Fruit fly (Drosophila melanogaster) whole organism, embryonic: ENCODE data around the gene CycG.

Experiments
- Abd-B ChIP-seq: fragments of 200-800 bp; sonication (Bioruptor generic); optimal IDR thresholded peaks from 2 replicates; lab custom pipeline; 2018; ENCODE audit warnings: missing biosample characterization, mild to moderate bottlenecking, missing genetic modification characterization, moderate library complexity
- Atf6 ChIP-seq: fragments of 200-800 bp; sonication (Bioruptor generic); IDR thresholded peaks from 2 replicates; pipeline ENCODE4 v1.3.6; 2022; ENCODE audit warnings: missing biosample characterization, missing genetic modification characterization
- Bdp1 ChIP-seq: fragments of 200-800 bp; sonication (Bioruptor generic); optimal IDR thresholded peaks from 3 replicates; lab custom pipeline; 2016; ENCODE audit warnings: missing biosample characterization, missing genetic modification characterization
- CG10267 ChIP-seq: fragments of 200-800 bp; sonication (Bioruptor generic); optimal IDR thresholded peaks from 2 replicates; lab custom pipeline; 2018; ENCODE audit warnings: missing biosample characterization, mild to moderate bottlenecking, missing genetic modification characterization, moderate library complexity
- CG10959 ChIP-seq: fragments of 200-800 bp; sonication (Bioruptor generic); IDR thresholded peaks from 2 replicates; pipeline ENCODE4 v1.3.6; 2022; ENCODE audit warnings: missing biosample characterization, missing genetic modification characterization
- CG11560 ChIP-seq: fragments of 200-800 bp; sonication (Bioruptor generic); IDR thresholded peaks from 3 replicates; pipeline ENCODE4 v1.3.6; 2022; ENCODE audit warnings: missing biosample characterization, missing genetic modification characterization
- CG11696 ChIP-seq: fragments of 200-800 bp; sonication (Bioruptor generic); IDR thresholded peaks from 2 replicates; pipeline ENCODE4 v1.3.6; 2022; ENCODE audit warnings: missing biosample characterization, missing genetic modification characterization
- CG14965 ChIP-seq: fragments of 200-800 bp; sonication (Bioruptor generic); optimal IDR thresholded peaks from 2 replicates; lab custom pipeline; 2016; ENCODE audit warnings: missing biosample characterization, missing genetic modification characterization, borderline replicate concordance
- CG17829 ChIP-seq: fragments of 200-800 bp; optimal IDR thresholded peaks from 2 replicates; lab custom pipeline; 2019; ENCODE audit warnings: missing biosample characterization, mild to moderate bottlenecking, missing genetic modification characterization, moderate library complexity
- CG18476 ChIP-seq: fragments of 200-800 bp; sonication (Bioruptor generic); optimal IDR thresholded peaks from 2 replicates; lab custom pipeline; 2016; ENCODE audit warnings: missing biosample characterization, mild to moderate bottlenecking, missing genetic modification characterization
- CG2199 ChIP-seq: fragments of 200-800 bp; sonication (Bioruptor generic); IDR thresholded peaks from 3 replicates; pipeline ENCODE4 v1.3.6; 2022; ENCODE audit warnings: missing biosample characterization, missing genetic modification characterization
- CG31224 ChIP-seq: fragments of 200-800 bp; sonication (Bioruptor generic); IDR thresholded peaks from 2 replicates; pipeline ENCODE4 v1.3.6; 2022; ENCODE audit warnings: missing biosample characterization, missing genetic modification characterization
- CG3407 ChIP-seq: fragments of 200-800 bp; sonication (Bioruptor generic); optimal IDR thresholded peaks from 2 replicates; lab custom pipeline; 2018; ENCODE audit warnings: missing biosample characterization, mild to moderate bottlenecking, missing genetic modification characterization
- CG3838 ChIP-seq: fragments of 200-800 bp; sonication (Bioruptor generic); optimal IDR thresholded peaks from 3 replicates; lab custom pipeline; 2016; ENCODE audit warnings: missing biosample characterization, missing genetic modification characterization
- CG4282 ChIP-seq: fragments of 200-800 bp; sonication (Bioruptor generic); optimal IDR thresholded peaks from 2 replicates; lab custom pipeline; 2016; ENCODE audit warnings: missing biosample characterization, missing genetic modification characterization
- CG6813 ChIP-seq: fragments of 200-800 bp; sonication (Bioruptor generic); optimal IDR thresholded peaks from 2 replicates; lab custom pipeline; 2017; ENCODE audit warnings: missing biosample characterization, missing genetic modification characterization, mild to moderate bottlenecking, moderate library complexity, missing genetic modification reagents
- CG8089 ChIP-seq: fragments of 200-800 bp; sonication (Bioruptor generic); optimal IDR thresholded peaks from 3 replicates; lab custom pipeline; 2016; ENCODE audit warnings: missing biosample characterization, missing genetic modification characterization
- CG9437 ChIP-seq: fragments of 200-800 bp; sonication (Bioruptor generic); optimal IDR thresholded peaks from 2 replicates; lab custom pipeline; 2018; ENCODE audit warnings: missing biosample characterization, mild to moderate bottlenecking, missing genetic modification characterization
- CG9727 ChIP-seq: fragments of 200-800 bp; sonication (Bioruptor generic); optimal IDR thresholded peaks from 3 replicates; lab custom pipeline; 2017; ENCODE audit warnings: missing biosample characterization, mild to moderate bottlenecking, missing genetic modification characterization
- CoRest ChIP-seq: fragments of 200-800 bp; sonication (Bioruptor generic); optimal IDR thresholded peaks from 3 replicates; lab custom pipeline; 2018; ENCODE audit warnings: missing biosample characterization, mild to moderate bottlenecking, missing genetic modification characterization, moderate library complexity
- Fer1 ChIP-seq: fragments of 200-800 bp; sonication (Bioruptor generic); optimal IDR thresholded peaks from 2 replicates; lab custom pipeline; 2017; ENCODE audit warnings: missing biosample characterization, mild to moderate bottlenecking, missing genetic modification characterization
- Fer2 ChIP-seq: fragments of 200-800 bp; sonication (Bioruptor generic); optimal IDR thresholded peaks from 2 replicates; lab custom pipeline; 2018; ENCODE audit warnings: missing biosample characterization, mild to moderate bottlenecking, missing genetic modification characterization, moderate library complexity
- HLH3B ChIP-seq: fragments of 200-800 bp; sonication (Bioruptor generic); IDR thresholded peaks from 2 replicates; pipeline ENCODE4 v1.3.6; 2022; ENCODE audit warnings: missing biosample characterization, missing genetic modification characterization
- HmgZ ChIP-seq: fragments of 200-800 bp; sonication (Bioruptor generic); optimal IDR thresholded peaks from 2 replicates; lab custom pipeline; 2018; ENCODE audit warnings: missing biosample characterization, mild to moderate bottlenecking, missing genetic modification characterization
- Hmx ChIP-seq: fragments of 200-800 bp; sonication (Bioruptor generic); optimal IDR thresholded peaks from 2 replicates; lab custom pipeline; 2016; ENCODE audit warnings: missing biosample characterization, missing genetic modification characterization
- Hsf ChIP-seq: fragments of 200-800 bp; sonication (Bioruptor generic); optimal IDR thresholded peaks from 3 replicates; lab custom pipeline; 2016; ENCODE audit warnings: missing biosample characterization, missing genetic modification characterization
- Max ChIP-seq: fragments of 200-800 bp; sonication (Bioruptor generic); optimal IDR thresholded peaks from 2 replicates; lab custom pipeline; 2016; ENCODE audit warnings: missing biosample characterization, mild to moderate bottlenecking, missing genetic modification characterization
- Meics ChIP-seq: fragments of 200-800 bp; sonication (Bioruptor generic); optimal IDR thresholded peaks from 2 replicates; lab custom pipeline; 2017; ENCODE audit warnings: missing biosample characterization, mild to moderate bottlenecking, missing genetic modification characterization
- Mes4 ChIP-seq: fragments of 200-800 bp; sonication (Bioruptor generic); optimal IDR thresholded peaks from 2 replicates; lab custom pipeline; 2016; ENCODE audit warnings: missing biosample characterization, missing genetic modification characterization
- NC2α ChIP-seq: fragments of 200-800 bp; sonication (Bioruptor generic); optimal IDR thresholded peaks from 2 replicates; lab custom pipeline; 2016; ENCODE audit warnings: missing biosample characterization, missing genetic modification characterization
- Nf-YC ChIP-seq: fragments of 200-800 bp; optimal IDR thresholded peaks from 3 replicates; lab custom pipeline; 2019; ENCODE audit warnings: missing biosample characterization, mild to moderate bottlenecking, missing genetic modification characterization, moderate library complexity
- Scr ChIP-seq: fragments of 200-800 bp; sonication (Bioruptor generic); IDR thresholded peaks from 2 replicates; pipeline ENCODE4 v1.3.6; 2022; ENCODE audit warnings: missing biosample characterization, missing genetic modification characterization; ENCODE audit not compliant: partially characterized antibody
- Sox102F ChIP-seq: fragments of 200-800 bp; sonication (Bioruptor generic); optimal IDR thresholded peaks from 2 replicates; lab custom pipeline; 2018; ENCODE audit warnings: missing biosample characterization, mild to moderate bottlenecking, missing genetic modification characterization, moderate library complexity
- TFAM ChIP-seq: fragments of 200-800 bp; sonication (Bioruptor generic); optimal IDR thresholded peaks from 2 replicates; lab custom pipeline; 2017; ENCODE audit warnings: missing biosample characterization, missing genetic modification characterization, inconsistent platforms
- aop ChIP-seq: fragments of 200-800 bp; sonication (Bioruptor generic); IDR thresholded peaks from 2 replicates; pipeline ENCODE4 v1.3.6; 2022; ENCODE audit warnings: missing biosample characterization, missing genetic modification characterization
- bigmax ChIP-seq: fragments of 200-800 bp; sonication (Bioruptor generic); optimal IDR thresholded peaks from 2 replicates; lab custom pipeline; 2018; ENCODE audit warnings: missing biosample characterization, mild to moderate bottlenecking, missing genetic modification characterization
- br ChIP-seq: fragments of >200 bp; optimal IDR thresholded peaks from 2 replicates; lab custom pipeline; 2017
- cato ChIP-seq: fragments of 200-800 bp; sonication (Bioruptor generic); optimal IDR thresholded peaks from 2 replicates; lab custom pipeline; 2016; ENCODE audit warnings: missing biosample characterization, missing genetic modification characterization, borderline replicate concordance
- en ChIP-seq: fragments of 200-800 bp; sonication (Bioruptor generic); optimal IDR thresholded peaks from 2 replicates; lab custom pipeline; 2016; ENCODE audit warnings: missing biosample characterization, missing genetic modification characterization
- eve ChIP-seq, 2 experiments: fragments of >200 bp; optimal IDR thresholded peaks; 2 replicates each; lab custom pipeline; 2017; ENCODE audit warnings: missing biosample characterization in 2 of 2, missing genetic modification characterization in 2 of 2
- fru ChIP-seq: fragments of >200 bp; optimal IDR thresholded peaks from 2 replicates; lab custom pipeline; 2017
- fu2 ChIP-seq: fragments of 200-800 bp; sonication (Bioruptor generic); optimal IDR thresholded peaks from 2 replicates; lab custom pipeline; 2016; ENCODE audit warnings: missing biosample characterization, missing genetic modification characterization
- hkb ChIP-seq, 2 experiments: fragments of 200-800 bp in 1 of 2; fragments of >200 bp in 1 of 2; sonication (Bioruptor generic) in 1 of 2; IDR thresholded peaks in 1 of 2; optimal IDR thresholded peaks in 1 of 2; 2 replicates each; pipeline versions ENCODE4 v1.3.6 to Lab custom; 2017 to 2022; ENCODE audit warnings: missing biosample characterization in 1 of 2, missing genetic modification characterization in 1 of 2
- kay ChIP-seq: fragments of 200-800 bp; sonication (Bioruptor generic); optimal IDR thresholded peaks from 2 replicates; lab custom pipeline; 2016; ENCODE audit warnings: missing biosample characterization, missing genetic modification characterization
- knrl ChIP-seq: fragments of 200-800 bp; sonication (Bioruptor generic); IDR thresholded peaks from 3 replicates; pipeline ENCODE4 v1.3.6; 2022; ENCODE audit warnings: missing biosample characterization, missing genetic modification characterization; ENCODE audit not compliant: partially characterized antibody
- lilli ChIP-seq: fragments of 200-800 bp; sonication (Bioruptor generic); optimal IDR thresholded peaks from 3 replicates; lab custom pipeline; 2016; ENCODE audit warnings: missing biosample characterization, missing genetic modification characterization
- lov ChIP-seq, 2 experiments: fragments of 200-800 bp in 1 of 2; fragments of >200 bp in 1 of 2; sonication (Bioruptor generic) in 1 of 2; IDR thresholded peaks in 1 of 2; optimal IDR thresholded peaks in 1 of 2; 2 replicates in 1 of 2; 3 replicates in 1 of 2; pipeline versions ENCODE4 v1.3.6 to Lab custom; 2017 to 2022; ENCODE audit warnings: missing biosample characterization in 1 of 2, missing genetic modification characterization in 1 of 2
- nom ChIP-seq: fragments of 200-800 bp; sonication (Bioruptor generic); optimal IDR thresholded peaks from 2 replicates; lab custom pipeline; 2017; ENCODE audit warnings: missing biosample characterization, missing genetic modification characterization, mild to moderate bottlenecking, moderate library complexity, missing genetic modification reagents
- pita ChIP-seq: fragments of 200-800 bp; sonication (Bioruptor generic); optimal IDR thresholded peaks from 2 replicates; lab custom pipeline; 2017; ENCODE audit warnings: missing biosample characterization, mild to moderate bottlenecking, missing genetic modification characterization
- repo ChIP-seq: fragments of 200-800 bp; sonication (Bioruptor generic); optimal IDR thresholded peaks from 2 replicates; lab custom pipeline; 2016; ENCODE audit warnings: missing biosample characterization, missing genetic modification characterization
- tap ChIP-seq: fragments of 200-800 bp; optimal IDR thresholded peaks from 3 replicates; lab custom pipeline; 2019; ENCODE audit warnings: missing biosample characterization, mild to moderate bottlenecking, missing genetic modification characterization, moderate library complexity
- zfh2 ChIP-seq: fragments of 200-800 bp; sonication (Bioruptor generic); optimal IDR thresholded peaks from 2 replicates; lab custom pipeline; 2016; ENCODE audit warnings: missing biosample characterization, missing genetic modification characterization

Gene CycG

dm6 chr3R:31603655-31604054 is 8.8 kb downstream of the CycG start (continued):
- TF ChIP-seq lov (optimal IDR thresholded peaks at IDR 0.05; lab: Kevin White, UChicago): no peak
- no peak for TF ChIP-seq lov (GFP tag; IDR thresholded peaks at IDR 0.05; lab: Robert Waterston, UW)
- TF ChIP-seq Max (GFP tag; lab: Kevin White, UChicago): no peak
- TF ChIP-seq Hsf (GFP tag; lab: Kevin White, UChicago): no peak
- TF ChIP-seq CG10959 (GFP tag; lab: Robert Waterston, UW): no peak
- no peak for TF ChIP-seq CG18476 (GFP tag; lab: Kevin White, UChicago)
- peak; percentile 49 for TF ChIP-seq Fer1
- TF ChIP-seq aop (GFP tag; lab: Robert Waterston, UW): no peak
- TF ChIP-seq Atf6: no peak
- no peak for TF ChIP-seq fu2 (GFP tag; lab: Kevin White, UChicago)
- TF ChIP-seq Bdp1 (GFP tag; lab: Kevin White, UChicago): no peak
- TF ChIP-seq hkb (optimal IDR thresholded peaks at IDR 0.05; lab: Kevin White, UChicago): no peak
- TF ChIP-seq hkb (GFP tag; IDR thresholded peaks at IDR 0.05; lab: Robert Waterston, UW): no peak
- no peak for TF ChIP-seq lilli (GFP tag; lab: Kevin White, UChicago)
- no peak for TF ChIP-seq Hmx (GFP tag; lab: Kevin White, UChicago)
- no peak for TF ChIP-seq Sox102F (GFP tag; lab: Kevin White, UChicago)
- no peak for TF ChIP-seq CG17829 (tag; lab: Kevin White, UChicago)
- peak; percentile 2 for TF ChIP-seq kay (GFP tag; lab: Kevin White, UChicago)
- no peak for TF ChIP-seq en (GFP tag; lab: Kevin White, UChicago)
- TF ChIP-seq CoRest (tag; lab: Kevin White, UChicago): no peak
- no peak for TF ChIP-seq Fer2 (tag; lab: Kevin White, UChicago)
- no peak for TF ChIP-seq HmgZ
- TF ChIP-seq Mes4 (GFP tag; lab: Kevin White, UChicago): no peak
- TF ChIP-seq TFAM (GFP tag; lab: Kevin White, UChicago): no peak
- TF ChIP-seq CG14965: no peak
- peak; percentile 60 for TF ChIP-seq CG6813 (GFP tag; lab: Kevin White, UChicago)
- TF ChIP-seq zfh2 (GFP tag; lab: Kevin White, UChicago): no peak
- no peak for TF ChIP-seq CG8089
- no peak for TF ChIP-seq CG3407
- TF ChIP-seq CG11696 (GFP tag; lab: Robert Waterston, UW): peak; percentile 8; the same call in 1 of the 2 replicates
- peak; percentile 18; the same call in 1 of the 2 replicates for TF ChIP-seq HLH3B
- no peak for TF ChIP-seq Meics
- no peak for TF ChIP-seq CG10267 (tag; lab: Kevin White, UChicago)
- TF ChIP-seq repo: no peak
- TF ChIP-seq CG9727 (GFP tag; lab: Kevin White, UChicago): no peak
- TF ChIP-seq bigmax (GFP tag; lab: Kevin White, UChicago): no peak
- TF ChIP-seq Scr (GFP tag; lab: Robert Waterston, UW): no peak
- TF ChIP-seq br (lab: Kevin White, UChicago): no peak
- TF ChIP-seq fru (lab: Kevin White, UChicago): no peak
- TF ChIP-seq CG11560 (tag; lab: Robert Waterston, UW): no peak
- no peak for TF ChIP-seq tap (tag; lab: Kevin White, UChicago)
- no peak for TF ChIP-seq pita (GFP tag; lab: Kevin White, UChicago)
- no peak for TF ChIP-seq CG9437 (GFP tag; lab: Kevin White, UChicago)
- no peak for TF ChIP-seq NC2α
- no peak for TF ChIP-seq CG31224 (GFP tag; lab: Robert Waterston, UW)
- TF ChIP-seq nom (GFP tag; lab: Kevin White, UChicago): no peak
- TF ChIP-seq knrl (GFP tag; lab: Robert Waterston, UW): no peak
- no peak for TF ChIP-seq CG3838
- no peak for TF ChIP-seq CG4282 (GFP tag; lab: Kevin White, UChicago)
- TF ChIP-seq cato (GFP tag; lab: Kevin White, UChicago): no peak
- no peak for TF ChIP-seq CG2199 (GFP tag; lab: Robert Waterston, UW)
- peak; percentile 3 for TF ChIP-seq Nf-YC (tag; lab: Kevin White, UChicago)
- TF ChIP-seq Abd-B (GFP tag; lab: Kevin White, UChicago): no peak
- no peak for TF ChIP-seq eve (GFP tag; optimal IDR thresholded peaks at IDR 0.05; lab: Kevin White, UChicago)
